Fruit fly (Drosophila melanogaster) whole organism, embryonic: ENCODE data around the gene CG42324.

Source experiments
- Atf-2 ChIP-seq: fragments of 200-800 bp; sonication (Bioruptor generic); optimal IDR thresholded peaks from 2 replicates; lab custom pipeline; 2016; ENCODE audit warnings: missing biosample characterization, missing genetic modification characterization
- Bteb2 ChIP-seq: fragments of 200-800 bp; sonication (Bioruptor generic); optimal IDR thresholded peaks from 2 replicates; lab custom pipeline; 2016; ENCODE audit warnings: missing biosample characterization, missing genetic modification characterization
- C15 ChIP-seq: fragments of 200-800 bp; sonication (Bioruptor generic); IDR thresholded peaks from 3 replicates; pipeline ENCODE4 v1.3.6; 2022; ENCODE audit warnings: missing biosample characterization, missing genetic modification characterization
- CG10274 ChIP-seq: fragments of 200-800 bp; sonication (Bioruptor generic); optimal IDR thresholded peaks from 3 replicates; lab custom pipeline; 2017; ENCODE audit warnings: missing biosample characterization, mild to moderate bottlenecking, missing genetic modification characterization
- CG11504 ChIP-seq: fragments of 200-800 bp; sonication (Bioruptor generic); optimal IDR thresholded peaks from 3 replicates; lab custom pipeline; 2019; ENCODE audit warnings: missing biosample characterization, mild to moderate bottlenecking, missing genetic modification characterization, moderate library complexity
- CG12391 ChIP-seq: fragments of 200-800 bp; sonication (Bioruptor generic); optimal IDR thresholded peaks from 3 replicates; lab custom pipeline; 2018; ENCODE audit warnings: missing biosample characterization, mild to moderate bottlenecking, missing genetic modification characterization, moderate library complexity
- CG12659 ChIP-seq: fragments of 200-800 bp; sonication (Bioruptor generic); optimal IDR thresholded peaks from 3 replicates; lab custom pipeline; 2017; ENCODE audit warnings: mild to moderate bottlenecking, missing biosample characterization, missing genetic modification reagents, missing genetic modification characterization
- CG1602 ChIP-seq: fragments of 200-800 bp; sonication (Bioruptor generic); optimal IDR thresholded peaks from 3 replicates; lab custom pipeline; 2016; ENCODE audit warnings: missing biosample characterization, missing genetic modification characterization
- CG17328 ChIP-seq: fragments of 200-800 bp; sonication (Bioruptor generic); IDR thresholded peaks from 2 replicates; pipeline ENCODE4 v1.3.6; 2022; ENCODE audit warnings: missing biosample characterization, missing genetic modification characterization
- CG17359 ChIP-seq: fragments of 200-800 bp; sonication (Bioruptor generic); optimal IDR thresholded peaks from 3 replicates; lab custom pipeline; 2018; ENCODE audit warnings: missing biosample characterization, mild to moderate bottlenecking, missing genetic modification characterization, moderate library complexity
- CG17361 ChIP-seq: fragments of 200-800 bp; sonication (Bioruptor generic); IDR thresholded peaks from 3 replicates; pipeline ENCODE4 v1.3.6; 2022; ENCODE audit warnings: missing biosample characterization, missing genetic modification characterization
- CG18011 ChIP-seq: fragments of 200-800 bp; sonication (Bioruptor generic); optimal IDR thresholded peaks from 2 replicates; lab custom pipeline; 2017; ENCODE audit warnings: missing biosample characterization, missing genetic modification characterization, mild to moderate bottlenecking, moderate library complexity, missing genotype
- CG18262 ChIP-seq: fragments of 200-800 bp; optimal IDR thresholded peaks from 3 replicates; lab custom pipeline; 2019; ENCODE audit warnings: missing biosample characterization, mild to moderate bottlenecking, missing genetic modification characterization, moderate library complexity
- CG2875 ChIP-seq: fragments of 200-800 bp; sonication (Bioruptor generic); optimal IDR thresholded peaks from 2 replicates; lab custom pipeline; 2017; ENCODE audit warnings: missing biosample characterization, mild to moderate bottlenecking, missing genetic modification characterization, missing genetic modification reagents
- CG30020 ChIP-seq: fragments of 200-800 bp; optimal IDR thresholded peaks from 2 replicates; lab custom pipeline; 2019; ENCODE audit warnings: missing biosample characterization, mild to moderate bottlenecking, missing genetic modification characterization, moderate library complexity
- CG3726 ChIP-seq: fragments of 200-800 bp; sonication (Bioruptor generic); IDR thresholded peaks from 3 replicates; pipeline ENCODE4, ENCODE4 v1.3.6; 2022; ENCODE audit warnings: missing biosample characterization, missing genetic modification characterization
- CG4328 ChIP-seq: fragments of 200-800 bp; sonication (Bioruptor generic); optimal IDR thresholded peaks from 3 replicates; lab custom pipeline; 2017; ENCODE audit warnings: missing biosample characterization, missing genetic modification reagents, missing genetic modification characterization
- CG4424 ChIP-seq: fragments of 200-800 bp; sonication (Bioruptor generic); optimal IDR thresholded peaks from 3 replicates; lab custom pipeline; 2016; ENCODE audit warnings: missing biosample characterization, missing genetic modification characterization
- CG5245 ChIP-seq: fragments of 200-800 bp; sonication (Bioruptor generic); optimal IDR thresholded peaks from 3 replicates; lab custom pipeline; 2016; ENCODE audit warnings: missing biosample characterization, missing genetic modification characterization
- CG6254 ChIP-seq: fragments of 200-800 bp; sonication (Bioruptor generic); optimal IDR thresholded peaks from 3 replicates; lab custom pipeline; 2017; ENCODE audit warnings: mild to moderate bottlenecking, missing biosample characterization, missing genetic modification reagents, missing genetic modification characterization
- CG7357 ChIP-seq: fragments of 200-800 bp; sonication (Bioruptor generic); IDR thresholded peaks from 3 replicates; pipeline ENCODE4 v1.3.6; 2022; ENCODE audit warnings: missing biosample characterization, missing genetic modification characterization
- CG7839 ChIP-seq: fragments of 200-800 bp; sonication (Bioruptor generic); optimal IDR thresholded peaks from 3 replicates; lab custom pipeline; 2018; ENCODE audit warnings: missing biosample characterization, mild to moderate bottlenecking, missing genetic modification characterization, moderate library complexity
- CG7963 ChIP-seq: fragments of 200-800 bp; sonication (Bioruptor generic); IDR thresholded peaks from 3 replicates; pipeline ENCODE4 v1.3.6; 2022; ENCODE audit warnings: missing biosample characterization, missing genetic modification characterization; ENCODE audit not compliant: partially characterized antibody
- CoRest ChIP-seq: fragments of 200-800 bp; sonication (Bioruptor generic); optimal IDR thresholded peaks from 3 replicates; lab custom pipeline; 2018; ENCODE audit warnings: missing biosample characterization, mild to moderate bottlenecking, missing genetic modification characterization, moderate library complexity
- D19A ChIP-seq: fragments of 200-800 bp; optimal IDR thresholded peaks from 3 replicates; lab custom pipeline; 2019; ENCODE audit warnings: missing biosample characterization, mild to moderate bottlenecking, missing genetic modification characterization, moderate library complexity
- Dip2 ChIP-seq: fragments of 200-800 bp; sonication (Bioruptor generic); IDR thresholded peaks from 2 replicates; pipeline ENCODE4 v1.3.6; 2022; ENCODE audit warnings: missing biosample characterization, missing genetic modification characterization
- GATAe ChIP-seq: fragments of 200-800 bp; sonication (Bioruptor generic); conservative IDR thresholded peaks from 2 replicates; pipeline ENCODE4 v1.3.6; 2022; ENCODE audit warnings: missing biosample characterization, missing genetic modification characterization
- HHEX ChIP-seq: fragments of 200-800 bp; sonication (Bioruptor generic); optimal IDR thresholded peaks from 3 replicates; lab custom pipeline; 2017; ENCODE audit warnings: missing biosample characterization, mild to moderate bottlenecking, missing genetic modification characterization, missing genetic modification reagents
- HLH54F ChIP-seq: fragments of 200-800 bp; sonication (Bioruptor generic); optimal IDR thresholded peaks from 3 replicates; lab custom pipeline; 2016; ENCODE audit warnings: missing biosample characterization, missing genetic modification characterization
- Hmx ChIP-seq: fragments of 200-800 bp; sonication (Bioruptor generic); optimal IDR thresholded peaks from 2 replicates; lab custom pipeline; 2016; ENCODE audit warnings: missing biosample characterization, missing genetic modification characterization
- Hsf ChIP-seq: fragments of 200-800 bp; sonication (Bioruptor generic); optimal IDR thresholded peaks from 3 replicates; lab custom pipeline; 2016; ENCODE audit warnings: missing biosample characterization, missing genetic modification characterization
- Pdp1 ChIP-seq, 2 experiments: fragments of 200-800 bp; sonication (Bioruptor generic); optimal IDR thresholded peaks; 3 replicates each; lab custom pipeline; 2016; ENCODE audit warnings: missing biosample characterization in 2 of 2, missing genetic modification characterization in 2 of 2, mild to moderate bottlenecking in 1 of 2, moderate library complexity in 1 of 2
- al ChIP-seq: fragments of 200-800 bp; sonication (Bioruptor generic); IDR thresholded peaks from 2 replicates; pipeline ENCODE4 v1.3.6; 2022; ENCODE audit warnings: missing biosample characterization, missing genetic modification characterization
- amos ChIP-seq: fragments of 200-800 bp; sonication (Bioruptor generic); IDR thresholded peaks from 2 replicates; pipeline ENCODE4 v1.3.6; 2022; ENCODE audit warnings: missing biosample characterization, missing genetic modification characterization; ENCODE audit not compliant: partially characterized antibody
- br ChIP-seq: fragments of >200 bp; optimal IDR thresholded peaks from 2 replicates; lab custom pipeline; 2017
- disco-r ChIP-seq: fragments of 200-800 bp; sonication (Bioruptor generic); optimal IDR thresholded peaks from 2 replicates; lab custom pipeline; 2016; ENCODE audit warnings: missing biosample characterization, missing genetic modification characterization
- esg ChIP-seq: fragments of 200-800 bp; sonication (Bioruptor generic); conservative IDR thresholded peaks from 2 replicates; pipeline ENCODE4 v1.3.6; 2022; ENCODE audit warnings: missing biosample characterization, missing genetic modification characterization
- hth ChIP-seq: fragments of >200 bp; optimal IDR thresholded peaks from 2 replicates; lab custom pipeline; 2017; ENCODE audit warnings: inconsistent platforms
- inv ChIP-seq: fragments of 200-800 bp; sonication (Bioruptor generic); IDR thresholded peaks from 2 replicates; pipeline ENCODE4 v1.3.6; 2022; ENCODE audit warnings: missing biosample characterization, missing genetic modification characterization; ENCODE audit not compliant: partially characterized antibody
- kah ChIP-seq: fragments of 200-800 bp; sonication (Bioruptor generic); optimal IDR thresholded peaks from 2 replicates; lab custom pipeline; 2018; ENCODE audit warnings: missing biosample characterization, mild to moderate bottlenecking, missing genetic modification characterization
- lov ChIP-seq, 2 experiments: fragments of 200-800 bp in 1 of 2; fragments of >200 bp in 1 of 2; sonication (Bioruptor generic) in 1 of 2; IDR thresholded peaks in 1 of 2; optimal IDR thresholded peaks in 1 of 2; 2 replicates in 1 of 2; 3 replicates in 1 of 2; pipeline versions ENCODE4 v1.3.6 to Lab custom; 2017 to 2022; ENCODE audit warnings: missing biosample characterization in 1 of 2, missing genetic modification characterization in 1 of 2
- salm ChIP-seq: fragments of 200-800 bp; sonication (Bioruptor generic); optimal IDR thresholded peaks from 2 replicates; lab custom pipeline; 2018; ENCODE audit warnings: missing biosample characterization, mild to moderate bottlenecking, missing genetic modification characterization
- seq ChIP-seq: fragments of 200-800 bp; sonication (Bioruptor generic); IDR thresholded peaks from 2 replicates; pipeline ENCODE4 v1.3.6; 2022; ENCODE audit warnings: missing biosample characterization, missing genetic modification characterization
- sima ChIP-seq: fragments of 200-800 bp; sonication (Bioruptor generic); optimal IDR thresholded peaks from 2 replicates; lab custom pipeline; 2016; ENCODE audit warnings: missing biosample characterization, missing genetic modification characterization
- sna ChIP-seq: fragments of 200-800 bp; sonication (Bioruptor generic); IDR thresholded peaks from 2 replicates; pipeline ENCODE4 v1.3.6; 2022; ENCODE audit warnings: missing biosample characterization, missing genetic modification characterization; ENCODE audit not compliant: partially characterized antibody
- so ChIP-seq: fragments of 200-800 bp; sonication (Bioruptor generic); IDR thresholded peaks from 3 replicates; pipeline ENCODE4 v1.3.6; 2022; ENCODE audit warnings: missing biosample characterization, missing genetic modification characterization
- ssp ChIP-seq: fragments of 200-800 bp; sonication (Bioruptor generic); IDR thresholded peaks from 2 replicates; pipeline ENCODE4 v1.3.6; 2022; ENCODE audit warnings: missing biosample characterization, missing genetic modification characterization
- ttk ChIP-seq: fragments of 200-800 bp; sonication (Bioruptor generic); IDR thresholded peaks from 2 replicates; pipeline ENCODE4 v2.1.2; 2022; ENCODE audit warnings: missing biosample characterization, missing genetic modification characterization
- z ChIP-seq: fragments of 200-800 bp; sonication (Bioruptor generic); IDR thresholded peaks from 3 replicates; pipeline ENCODE4 v1.3.6; 2022; ENCODE audit warnings: missing biosample characterization, missing genetic modification characterization

Gene CG42324

dm6 chr3L:3542498-3543322, 70.5 kb downstream of the CG42324 start (continued):
- TF ChIP-seq D19A (peak; percentile 24), kah (GFP tag; lab: Kevin White, UChicago) (no peak), hth (lab: Kevin White, UChicago) (no peak), Bteb2 (GFP tag; lab: Kevin White, UChicago) (peak; percentile 39), CG18262 (peak; percentile 61), CG4424 (GFP tag; lab: Kevin White, UChicago) (peak; percentile 44), ssp (GFP tag; lab: Robert Waterston, UW) (no peak), CG18011 (GFP tag; lab: Kevin White, UChicago) (no peak), CG1602 (peak; percentile 23), CG5245 (no peak), ttk (GFP tag; lab: Robert Waterston, UW) (no peak), CG6254 (peak; percentile 5), CG7963 (no peak), CG12391 (tag; lab: Kevin White, UChicago) (peak; percentile 59), al (GFP tag; lab: Robert Waterston, UW) (no peak), z (GFP tag; lab: Robert Waterston, UW) (peak; percentile 54; the same call in 1 of the 3 replicates), CG4328 (GFP tag; lab: Kevin White, UChicago) (no peak), HHEX (no peak), seq (GFP tag; lab: Robert Waterston, UW) (peak; percentile 10; the same call in 1 of the 2 replicates), Atf-2 (GFP tag; lab: Kevin White, UChicago) (no peak), CG2875 (GFP tag; lab: Kevin White, UChicago) (no peak), CG11504 (peak; percentile 91), C15 (no peak), CG17361 (GFP tag; lab: Robert Waterston, UW) (peak; percentile 58; the same call in 1 of the 3 replicates), lov (optimal IDR thresholded peaks at IDR 0.05; lab: Kevin White, UChicago) (no peak), lov (GFP tag; IDR thresholded peaks at IDR 0.05; lab: Robert Waterston, UW) (no peak), so (GFP tag; lab: Robert Waterston, UW) (0 out of 3 replicates have a peak, but pooled peaks have one; percentile 34), br (lab: Kevin White, UChicago) (no peak), inv (GFP tag; lab: Robert Waterston, UW) (no peak), CG3726 (GFP tag; lab: Robert Waterston, UW) (no peak), amos (GFP tag; lab: Robert Waterston, UW) (no peak), CG12659 (GFP tag; lab: Kevin White, UChicago) (peak; percentile 21), CoRest (tag; lab: Kevin White, UChicago) (peak; percentile 39), Hmx (GFP tag; lab: Kevin White, UChicago) (no peak), esg (GFP tag; lab: Robert Waterston, UW) (no peak), CG17359 (tag; lab: Kevin White, UChicago) (peak; percentile 15), HLH54F (GFP tag; lab: Kevin White, UChicago) (no peak), Pdp1 (GFP tag; optimal IDR thresholded peaks at IDR 0.05; lab: Kevin White, UChicago) (peak in 1 of 2 experiments; percentile 54), GATAe (no peak), sima (GFP tag; lab: Kevin White, UChicago) (no peak), CG30020 (tag; lab: Kevin White, UChicago) (no peak), Dip2 (GFP tag; lab: Robert Waterston, UW) (no peak), CG17328 (GFP tag; lab: Robert Waterston, UW) (no peak), disco-r (GFP tag; lab: Kevin White, UChicago) (no peak), sna (GFP tag; lab: Robert Waterston, UW) (peak; percentile 60; the same call in 1 of the 2 replicates), CG7839 (peak; percentile 14), CG10274 (GFP tag; lab: Kevin White, UChicago) (no peak), CG7357 (no peak), Hsf (GFP tag; lab: Kevin White, UChicago) (peak; percentile 35), salm (no peak)
